Worm (Caenorhabditis elegans): ENCODE data around the gene mab-3.

mab-3 gene

ce11 chrII:9757651-9758282 is 25.8 kb downstream of the mab-3 start, which contains the start of gene shk-1:
Gene shk-1, plus strand, starts transcription at chrII:9758232.
- TF ChIP-seq F13H6.1 (tag; optimal IDR thresholded peaks at IDR 0.05) (peak; percentile 57), dmd-4 (tag; optimal IDR thresholded peaks at IDR 0.05) (no peak), nhr-129 (tag; optimal IDR thresholded peaks at IDR 0.05) (peak; percentile 33), fos-1 (tag; optimal IDR thresholded peaks at IDR 0.05) (no peak), sma-9 (GFP tag; optimal IDR thresholded peaks at IDR 0.05) (peak; percentile 70), sma-9 (tag; optimal IDR thresholded peaks at IDR 0.05) (no peak), zag-1 (tag; optimal IDR thresholded peaks at IDR 0.05) (no peak), C34F6.9 (tag; optimal IDR thresholded peaks at IDR 0.05) (peak; percentile 40), nhr-21 (tag; optimal IDR thresholded peaks at IDR 0.05) (no peak), unc-39 (tag; optimal IDR thresholded peaks at IDR 0.05) (no peak), lsy-2 (tag; optimal IDR thresholded peaks at IDR 0.05) (peak in 1 of 2 experiments; percentile 39)

- no peak for TF ChIP-seq gmeb-1 (tag; optimal IDR thresholded peaks at IDR 0.05)
- peak; percentile 9 for TF ChIP-seq sma-9 (GFP tag; optimal IDR thresholded peaks at IDR 0.05)
- no peak for TF ChIP-seq sma-9 (tag; optimal IDR thresholded peaks at IDR 0.05)
Observed at ce11 chrII:9759382-9759781, 27.4 kb downstream of the mab-3 start.

ce11 chrII:9764696-9765095 is 32.8 kb downstream of the mab-3 start:
- TF ChIP-seq fos-1 (tag; optimal IDR thresholded peaks at IDR 0.05) (no peak), mab-5 (tag; optimal IDR thresholded peaks at IDR 0.05) (no peak), F13H6.1 (tag; optimal IDR thresholded peaks at IDR 0.05) (no peak), C34F6.9 (tag; optimal IDR thresholded peaks at IDR 0.05) (no peak), nhr-6 (tag; optimal IDR thresholded peaks at IDR 0.05) (no peak), lin-11 (tag; optimal IDR thresholded peaks at IDR 0.05) (no peak), nhr-21 (tag; optimal IDR thresholded peaks at IDR 0.05) (no peak), lin-39 (tag; optimal IDR thresholded peaks at IDR 0.05) (no peak), nhr-23 (tag; optimal IDR thresholded peaks at IDR 0.05) (no peak), snpc-4 (tag; optimal IDR thresholded peaks at IDR 0.05) (no peak), sma-9 (GFP tag; optimal IDR thresholded peaks at IDR 0.05) (no peak), sma-9 (tag; optimal IDR thresholded peaks at IDR 0.05) (no peak), elt-1 (tag; optimal IDR thresholded peaks at IDR 0.05) (no peak), nhr-237 (tag; optimal IDR thresholded peaks at IDR 0.05) (no peak), ceh-82 (tag; optimal IDR thresholded peaks at IDR 0.05) (no peak), ztf-1 (GFP tag; conservative IDR thresholded peaks at IDR 0.05) (no peak), crh-2 (tag; optimal IDR thresholded peaks at IDR 0.05) (no peak)

ce11 chrII:9769797-9770520 is 38.0 kb downstream of the mab-3 start, which contains the start of gene aqp-10:
Gene aqp-10, minus strand, starts transcription at chrII:9769847.
- TF ChIP-seq sma-3 (GFP tag; optimal IDR thresholded peaks at IDR 0.05), result peak; percentile 50
- TF ChIP-seq F13H6.1 (tag; optimal IDR thresholded peaks at IDR 0.05), result peak; percentile 63
- no peak for TF ChIP-seq lin-11 (tag; optimal IDR thresholded peaks at IDR 0.05)
- TF ChIP-seq lsy-2 (tag; optimal IDR thresholded peaks at IDR 0.05), result peak; percentile 45 to 76
- peak; percentile 29 for TF ChIP-seq nhr-129 (tag; optimal IDR thresholded peaks at IDR 0.05)
- peak; percentile 75 for TF ChIP-seq fos-1 (tag; optimal IDR thresholded peaks at IDR 0.05)
- TF ChIP-seq sma-9 (GFP tag; optimal IDR thresholded peaks at IDR 0.05), result peak; percentile 71
- no peak for TF ChIP-seq sma-9 (tag; optimal IDR thresholded peaks at IDR 0.05)
- peak; percentile 81 for TF ChIP-seq crh-2 (tag; optimal IDR thresholded peaks at IDR 0.05)
- no peak for TF ChIP-seq ztf-11 (tag; optimal IDR thresholded peaks at IDR 0.05)
- peak; percentile 1 for TF ChIP-seq sem-4 (tag; optimal IDR thresholded peaks at IDR 0.05)
- no peak for TF ChIP-seq zag-1 (tag; optimal IDR thresholded peaks at IDR 0.05)
- peak; percentile 23 for TF ChIP-seq nhr-25 (tag; optimal IDR thresholded peaks at IDR 0.05)
- peak; percentile 53 for TF ChIP-seq C34F6.9 (tag; optimal IDR thresholded peaks at IDR 0.05)
- peak; percentile 63 for TF ChIP-seq gmeb-1 (tag; optimal IDR thresholded peaks at IDR 0.05)
- no peak for TF ChIP-seq nhr-237 (tag; optimal IDR thresholded peaks at IDR 0.05)

- TF ChIP-seq ama-1 (optimal IDR thresholded peaks at IDR 0.05), result no peak
- TF ChIP-seq nhr-129 (tag; optimal IDR thresholded peaks at IDR 0.05), result peak; percentile 31
- TF ChIP-seq sma-9 (GFP tag; optimal IDR thresholded peaks at IDR 0.05), result peak; percentile 1
- no peak for TF ChIP-seq sma-9 (tag; optimal IDR thresholded peaks at IDR 0.05)
Observed at ce11 chrII:9773892-9774581, 42.1 kb downstream of the mab-3 start, which contains the start of gene ZK1321.4. Gene ZK1321.4, minus strand, starts transcription at chrII:9773942.

Measured in whole organism, L2 larva.